Worm (Caenorhabditis elegans): ENCODE results near the gene F17C8.9.

F17C8.9 gene

DNA sequence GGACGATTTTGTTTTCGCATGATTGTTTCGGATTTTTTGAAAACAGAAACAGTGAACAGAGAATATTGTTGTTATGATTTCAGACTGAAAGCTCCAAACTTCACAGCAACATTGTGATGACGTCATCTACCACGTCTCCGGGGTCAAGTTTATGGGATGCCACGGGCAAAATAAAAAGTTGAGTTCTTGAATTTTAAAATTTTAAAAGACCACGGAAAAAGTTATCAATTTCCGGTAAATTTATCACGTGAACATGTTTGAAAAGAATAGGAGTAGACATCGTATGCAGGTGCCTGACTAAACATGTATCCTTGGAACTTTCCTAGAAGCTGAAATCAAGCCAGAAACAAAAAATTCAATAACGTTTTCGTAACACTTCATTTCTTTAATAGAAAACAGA lies 29.4 kb downstream of the F17C8.9 start, which contains the start of gene B0393.4:
Gene B0393.4, minus strand, starts transcription at position 101 of the 400 bp plus-strand sequence.
- TF ChIP-seq lir-1 (GFP tag; conservative IDR thresholded peaks at IDR 0.05) (no peak), dpff-1 (tag; optimal IDR thresholded peaks at IDR 0.05) (no peak), rec-8 (tag; optimal IDR thresholded peaks at IDR 0.05) (no peak), C17E4.6 (GFP tag; IDR thresholded peaks at IDR 0.05) (no peak), gei-17 (GFP tag; optimal IDR thresholded peaks at IDR 0.05) (no peak), mxl-1 (tag; optimal IDR thresholded peaks at IDR 0.05) (no peak), nhr-27 (tag; optimal IDR thresholded peaks at IDR 0.05) (no peak), F55B11.4 (tag; optimal IDR thresholded peaks at IDR 0.05; ENCODE audit: borderline replicate concordance, insufficient read depth) (no peak), lsy-27 (tag; optimal IDR thresholded peaks at IDR 0.05; ENCODE audit: borderline replicate concordance, insufficient read depth) (no peak), lin-26 (GFP tag; IDR thresholded peaks at IDR 0.05) (no peak), cebp-1 (GFP tag; IDR thresholded peaks at IDR 0.05) (no peak), cebp-1 (tag; optimal IDR thresholded peaks at IDR 0.05) (no peak), F33H1.4 (GFP tag; IDR thresholded peaks at IDR 0.05) (no peak), egl-18 (GFP tag; IDR thresholded peaks at IDR 0.05) (no peak), mcd-1 (GFP tag; IDR thresholded peaks at IDR 0.05) (no peak), ztf-28 (GFP tag; IDR thresholded peaks at IDR 0.05) (no peak), nfyb-1 (GFP tag; IDR thresholded peaks at IDR 0.05) (no peak), aptf-3 (GFP tag; IDR thresholded peaks at IDR 0.05) (no peak)

DNA sequence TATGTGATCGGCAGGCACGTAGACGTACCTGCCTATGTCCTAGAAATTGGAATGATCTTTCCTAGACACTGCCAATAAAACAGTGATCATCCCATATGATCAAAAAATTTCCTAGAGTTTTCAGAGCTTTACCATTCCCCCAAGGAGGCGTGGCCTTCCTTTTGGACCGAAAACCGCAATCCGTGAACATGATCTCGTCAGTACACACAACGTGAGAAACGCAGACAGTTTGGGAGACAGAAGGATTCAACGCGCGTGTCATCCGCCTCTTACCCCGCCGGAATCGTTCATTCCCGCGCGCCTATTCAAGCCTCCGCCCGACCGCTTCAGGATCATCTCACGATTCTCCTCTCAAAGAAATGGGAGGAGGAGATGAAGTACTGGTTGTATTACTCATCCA lies 31.3 kb downstream of the F17C8.9 start, which contains the start of gene B0393.5:
Gene B0393.5, plus strand, starts transcription at position 301 of the 400 bp plus-strand sequence.
- TF ChIP-seq let-526 (GFP tag; IDR thresholded peaks at IDR 0.05), result no peak
- TF ChIP-seq madf-8 (GFP tag; conservative IDR thresholded peaks at IDR 0.05), result no peak
- no peak for TF ChIP-seq nhr-80 (tag; optimal IDR thresholded peaks at IDR 0.05)
- no peak for TF ChIP-seq lag-1 (GFP tag; IDR thresholded peaks at IDR 0.05)
- TF ChIP-seq snpc-1.3 (tag; optimal IDR thresholded peaks at IDR 0.05; ENCODE audit: insufficient read depth), result no peak
- no peak for TF ChIP-seq nfya-1 (tag; optimal IDR thresholded peaks at IDR 0.05; ENCODE audit: borderline replicate concordance, insufficient read depth)
- no peak for TF ChIP-seq xnd-1 (tag; optimal IDR thresholded peaks at IDR 0.05)
- no peak for TF ChIP-seq D2030.7 (GFP tag; IDR thresholded peaks at IDR 0.05)
- no peak for TF ChIP-seq T26A5.8 (tag; optimal IDR thresholded peaks at IDR 0.05)

DNA sequence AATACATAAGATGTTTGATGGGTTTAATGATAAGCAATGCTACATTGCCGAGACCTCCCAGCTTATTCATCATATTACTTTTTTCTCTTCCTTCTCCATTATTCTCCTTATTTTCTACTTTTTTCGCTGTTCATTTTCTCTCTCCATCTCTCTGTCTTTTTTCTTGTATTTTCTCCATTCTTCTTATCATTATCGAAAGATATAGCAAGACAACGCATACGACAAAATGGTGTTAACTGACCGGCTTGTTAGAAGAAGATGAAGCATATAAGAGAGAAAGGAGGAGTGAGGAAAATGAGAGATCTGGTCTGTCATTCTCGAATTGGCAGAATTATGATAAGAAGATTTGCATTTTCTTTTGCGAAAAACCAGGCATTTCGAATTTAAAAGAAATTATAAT lies 32.7 kb downstream of the F17C8.9 start:
- TF ChIP-seq ets-4 (GFP tag; optimal IDR thresholded peaks at IDR 0.05) (no peak), nfya-2 (GFP tag; IDR thresholded peaks at IDR 0.05) (no peak), F33H1.4 (GFP tag; IDR thresholded peaks at IDR 0.05) (no peak), mcd-1 (GFP tag; IDR thresholded peaks at IDR 0.05) (no peak), let-526 (GFP tag; IDR thresholded peaks at IDR 0.05) (no peak), akir-1 (GFP tag; optimal IDR thresholded peaks at IDR 0.05) (no peak), ztf-28 (GFP tag; IDR thresholded peaks at IDR 0.05) (no peak), nfyb-1 (GFP tag; IDR thresholded peaks at IDR 0.05) (no peak), F57C9.4 (tag; optimal IDR thresholded peaks at IDR 0.05) (no peak)

DNA sequence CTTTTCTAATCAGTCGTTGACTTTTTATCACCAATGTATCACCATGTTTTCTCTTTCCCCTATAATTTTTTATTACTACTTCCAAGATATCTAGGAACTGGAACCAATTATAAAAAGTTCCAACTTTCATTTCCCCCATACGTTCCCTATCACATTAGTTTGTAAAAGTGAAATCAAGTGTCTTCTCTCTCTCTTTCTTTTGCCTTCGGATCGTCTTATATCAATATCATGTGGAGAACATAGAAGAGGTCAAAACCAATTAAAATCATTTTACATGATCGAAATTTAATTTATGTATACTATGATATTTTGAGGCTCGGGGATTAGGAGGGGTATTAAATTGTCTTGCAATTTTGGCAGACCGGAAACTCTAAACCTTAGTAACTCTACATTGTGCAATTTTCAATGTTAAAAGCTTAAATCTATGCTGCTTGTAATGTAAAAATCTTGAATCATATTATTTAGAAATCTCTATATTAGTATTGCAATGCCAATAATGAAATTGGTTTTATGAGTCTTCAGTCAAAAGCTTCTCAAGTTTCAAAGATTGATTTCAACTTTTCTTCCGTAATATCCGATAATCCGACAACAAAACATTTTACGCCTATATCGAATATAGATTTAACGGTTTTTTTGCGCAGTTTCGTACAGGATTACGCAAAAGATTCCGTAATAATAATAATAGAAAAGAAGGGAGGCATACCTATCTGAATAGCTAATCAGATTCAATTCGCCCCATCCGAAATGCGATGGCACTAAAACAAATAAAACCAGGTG lies 33.9 kb downstream of the F17C8.9 start:
- TF ChIP-seq madf-6 (GFP tag; IDR thresholded peaks at IDR 0.05), result no peak
- TF ChIP-seq cebp-1 (GFP tag; IDR thresholded peaks at IDR 0.05), result no peak
- TF ChIP-seq cebp-1 (tag; optimal IDR thresholded peaks at IDR 0.05), result no peak
- no peak for TF ChIP-seq sdz-38 (tag; optimal IDR thresholded peaks at IDR 0.05)
- TF ChIP-seq lin-26 (GFP tag; IDR thresholded peaks at IDR 0.05), result no peak
- TF ChIP-seq ztf-22 (GFP tag; optimal IDR thresholded peaks at IDR 0.05), result no peak
- TF ChIP-seq unc-62 (GFP tag; optimal IDR thresholded peaks at IDR 0.05), result no peak

Data from whole organism, young adult.